Worm (Caenorhabditis elegans) whole organism, late embryonic: ENCODE measurements around the gene sto-1.

Experiments used
- fkh-6 ChIP-seq: sonication (generic microtip); optimal IDR thresholded peaks from 2 replicates; lab custom pipeline; 2016; ENCODE audit warnings: missing genetic modification characterization, missing compliant biosample characterization
- nfya-1 ChIP-seq: sonication (generic microtip); optimal IDR thresholded peaks from 2 replicates; lab custom pipeline; 2017; ENCODE audit warnings: missing genetic modification characterization, mild to moderate bottlenecking, missing compliant biosample characterization, antibody characterized with exemption, moderate library complexity
- sdc-2 ChIP-seq: sonication (generic microtip); optimal IDR thresholded peaks from 2 replicates; lab custom pipeline; 2016; ENCODE audit warnings: missing genotype, missing genetic modification characterization, missing compliant biosample characterization
- tbx-2 ChIP-seq: sonication (generic microtip); optimal IDR thresholded peaks from 2 replicates; lab custom pipeline; 2016; ENCODE audit warnings: missing genetic modification characterization, missing compliant biosample characterization

DNA sequence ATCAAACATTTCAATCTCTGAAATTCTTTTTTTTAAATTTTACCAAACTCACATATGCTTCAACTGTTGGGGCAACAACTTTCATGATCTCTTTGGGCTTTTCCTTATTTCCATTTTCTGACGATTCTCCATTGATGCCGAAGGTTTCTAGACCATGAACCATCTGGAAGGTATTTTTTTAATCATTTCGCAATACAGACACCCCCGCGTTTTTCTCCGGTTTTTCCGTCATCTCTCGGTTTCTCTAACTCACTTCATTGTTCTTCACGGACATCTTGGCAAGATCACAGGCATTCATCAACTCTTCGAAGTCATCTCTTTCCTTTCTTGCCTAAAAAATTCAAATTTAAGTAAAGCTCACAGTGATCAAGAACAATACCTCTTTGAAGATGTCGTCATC, 10.5 kb downstream of the sto-1 start:
- TF ChIP-seq sdc-2 = no peak
- no peak for TF ChIP-seq tbx-2 (tag; lab: Kevin White, UChicago)
- no peak for TF ChIP-seq fkh-6 (tag; lab: Kevin White, UChicago)
- TF ChIP-seq nfya-1 (tag; lab: Kevin White, UChicago) = no peak
